Worm (Caenorhabditis elegans) whole organism, midembryonic: Measurements from ENCODE around the gene lact-9.

ENCODE experiments used
- T22C8.4 ChIP-seq: fragments of 200-800 bp; sonication (Bioruptor generic); IDR thresholded peaks from 2 replicates; pipeline ENCODE4 v1.3.6; 2022; ENCODE audit warnings: missing genetic modification characterization, missing compliant biosample characterization
- flt-1 ChIP-seq: fragments of 200-800 bp; sonication (Bioruptor generic); IDR thresholded peaks from 2 replicates; pipeline ENCODE4 v1.3.6; 2022; ENCODE audit warnings: missing genetic modification characterization, missing compliant biosample characterization
- med-1 ChIP-seq: sonication (generic microtip); optimal IDR thresholded peaks from 2 replicates; lab custom pipeline; 2017; ENCODE audit warnings: missing genetic modification characterization, mild to moderate bottlenecking, missing compliant biosample characterization, antibody characterized with exemption, missing genetic modification reagents; ENCODE audit not compliant: insufficient read depth
- ref-1 ChIP-seq: fragments of 200-800 bp; sonication (Bioruptor generic); conservative IDR thresholded peaks from 2 replicates; pipeline ENCODE4 v1.3.6; 2022; ENCODE audit warnings: missing genetic modification reagents, missing genetic modification characterization, missing compliant biosample characterization
- ztf-23 ChIP-seq: fragments of 200-800 bp; sonication (Bioruptor generic); IDR thresholded peaks from 2 replicates; pipeline ENCODE4 v1.3.6; 2022; ENCODE audit warnings: missing genetic modification reagents, missing genetic modification characterization, missing compliant biosample characterization
- ztf-29 ChIP-seq: fragments of 200-800 bp; sonication (Bioruptor generic); IDR thresholded peaks from 2 replicates; pipeline ENCODE4 v1.3.6; 2022; ENCODE audit warnings: missing genetic modification reagents, missing genetic modification characterization, missing compliant biosample characterization

DNA sequence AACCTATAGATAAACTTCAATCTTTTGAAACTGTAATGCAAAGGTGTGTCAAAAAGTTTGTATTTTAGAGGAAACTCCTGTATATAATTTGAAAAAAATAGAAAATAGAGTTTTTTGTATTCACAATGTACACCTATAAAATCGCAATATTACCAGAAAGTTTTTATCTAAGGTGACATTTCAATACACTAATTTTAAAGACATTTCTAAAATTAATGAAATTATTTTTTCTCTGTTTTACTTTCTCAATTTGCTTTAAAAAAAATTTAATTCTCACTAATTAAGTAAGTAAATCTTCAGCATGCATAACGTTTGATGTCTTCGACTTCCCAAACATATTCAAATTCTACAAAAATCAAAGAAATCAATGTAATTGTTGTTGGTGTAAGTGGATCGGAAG, 42.1 kb upstream of the lact-9 start, which contains the start of gene rga-5:
- TF ChIP-seq ztf-29 (GFP tag; lab: Robert Waterston, UW), result no peak
- TF ChIP-seq med-1 (GFP tag; lab: Kevin White, UChicago), result no peak
- TF ChIP-seq flt-1, result no peak
- TF ChIP-seq ref-1, result no peak
- no peak for TF ChIP-seq ztf-23
- no peak for TF ChIP-seq T22C8.4 (GFP tag; lab: Robert Waterston, UW)
